Worm (Caenorhabditis elegans): ENCODE measurements around the gene gtf-2H3.

The gtf-2H3 gene

DNA sequence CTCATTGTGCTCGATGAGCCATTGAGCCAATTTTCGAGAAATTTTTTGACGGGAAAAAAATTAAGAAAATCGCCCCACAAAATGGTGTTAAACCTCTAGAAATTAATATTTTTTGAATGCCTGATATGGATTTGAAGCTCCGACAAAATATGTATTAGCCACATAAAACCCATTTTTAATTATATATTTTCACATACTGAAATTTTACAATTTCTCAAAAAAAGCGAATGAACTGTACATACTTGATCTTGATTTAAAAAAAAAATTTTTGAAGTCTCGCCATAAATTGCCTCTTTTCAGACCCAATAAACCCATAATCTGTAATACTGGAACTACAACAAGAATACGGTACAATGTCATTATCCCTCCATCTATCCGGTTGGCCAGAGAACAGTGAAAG lies 32.5 kb upstream of the gtf-2H3 start, which contains the start of gene nac-3:
TSS of gene nac-3 (plus strand) at position 301 of the 400 bp plus-strand sequence.
- TF ChIP-seq nhr-10 (tag; optimal IDR thresholded peaks at IDR 0.05) (no peak), dpl-1 (GFP tag; optimal IDR thresholded peaks at IDR 0.05) (no peak), zfp-3 (GFP tag; conservative IDR thresholded peaks at IDR 0.05) (0 out of 2 replicates have a peak, but pooled peaks have one; percentile 20)

DNA sequence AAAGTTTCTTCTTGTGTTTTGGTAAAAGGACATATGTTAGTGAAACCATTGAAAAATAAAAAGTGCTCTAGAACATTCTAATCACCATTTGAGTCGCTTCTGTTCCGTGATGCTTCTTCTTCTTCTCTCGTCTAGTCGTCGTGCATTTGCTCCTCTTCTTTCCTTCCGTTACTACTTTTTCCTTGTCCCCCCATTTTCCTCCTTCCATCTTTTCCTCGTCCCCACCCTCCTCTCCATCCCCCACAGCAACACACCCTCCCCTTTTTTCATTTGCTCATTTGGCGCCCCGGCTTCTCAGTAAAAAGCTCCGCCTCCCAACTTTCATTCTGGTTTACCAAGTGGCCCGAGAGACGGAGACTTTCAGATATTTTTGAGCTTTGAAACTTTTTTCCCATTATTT lies 31.8 kb upstream of the gtf-2H3 start:
- TF ChIP-seq aly-2 (tag; optimal IDR thresholded peaks at IDR 0.05) (no peak), nhr-11 (tag; optimal IDR thresholded peaks at IDR 0.05) (no peak), lsy-2 (tag; optimal IDR thresholded peaks at IDR 0.05) (peak; percentile 8 to 64), mdl-1 (tag; optimal IDR thresholded peaks at IDR 0.05) (peak in 1 of 2 experiments; percentile 7), hif-1 (tag; optimal IDR thresholded peaks at IDR 0.05) (peak in 1 of 2 experiments; percentile 7), spr-3 (GFP tag; optimal IDR thresholded peaks at IDR 0.05) (no peak), aha-1 (tag) (peak; percentile 11), lir-3 (tag; optimal IDR thresholded peaks at IDR 0.05) (no peak), hmg-1.1 (GFP tag; IDR thresholded peaks at IDR 0.05) (peak; percentile 50; the same call in 1 of the 2 replicates), hlh-11 (tag; optimal IDR thresholded peaks at IDR 0.05) (peak; percentile 32), set-16 (GFP tag; IDR thresholded peaks at IDR 0.05) (peak; percentile 55), lin-13 (GFP tag; optimal IDR thresholded peaks at IDR 0.05) (no peak), mep-1 (tag; optimal IDR thresholded peaks at IDR 0.05) (peak; percentile 42), egl-43 (GFP tag; IDR thresholded peaks at IDR 0.05) (peak; percentile 57; the same call in 1 of the 2 replicates), F26F4.8 (GFP tag; conservative IDR thresholded peaks at IDR 0.05) (no peak), mdt-29 (GFP tag; IDR thresholded peaks at IDR 0.05) (no peak), fkh-10 (GFP tag; optimal IDR thresholded peaks at IDR 0.05) (peak; percentile 52), ctbp-1 (GFP tag; IDR thresholded peaks at IDR 0.05) (peak; percentile 86), F49E8.2 (tag; optimal IDR thresholded peaks at IDR 0.05; ENCODE audit: borderline replicate concordance) (no peak), ama-1 (optimal IDR thresholded peaks at IDR 0.05) (peak; percentile 30), hlh-30 (tag; optimal IDR thresholded peaks at IDR 0.05; ENCODE audit: insufficient read depth) (peak; percentile 22)

DNA sequence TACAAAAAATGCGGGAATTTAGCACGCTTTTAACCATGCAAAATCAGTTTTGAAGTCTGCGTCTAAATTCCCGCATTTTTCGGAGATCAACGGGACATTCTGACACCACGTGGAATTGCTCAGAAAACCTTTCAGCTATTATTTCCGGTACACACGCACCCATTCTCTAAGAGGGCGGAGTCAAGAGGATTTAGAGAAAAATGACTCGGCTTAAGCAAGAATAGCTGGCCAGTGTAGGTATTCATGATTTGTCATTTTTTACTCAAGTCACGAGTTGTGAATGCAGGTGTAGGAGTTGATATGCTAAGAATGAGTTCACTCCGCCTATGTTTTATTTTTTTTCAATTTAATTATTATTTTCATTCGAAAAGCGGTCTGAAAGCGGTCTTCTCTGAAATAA lies 30.8 kb upstream of the gtf-2H3 start:
- TF ChIP-seq nhr-10 (tag; optimal IDR thresholded peaks at IDR 0.05), result no peak
- TF ChIP-seq vab-7 (GFP tag; IDR thresholded peaks at IDR 0.05), result no peak
- peak; percentile 36 for TF ChIP-seq hlh-30 (tag; optimal IDR thresholded peaks at IDR 0.05; ENCODE audit: insufficient read depth)
- peak; percentile 75 for TF ChIP-seq nhr-48 (tag; optimal IDR thresholded peaks at IDR 0.05)
- TF ChIP-seq lsy-2 (tag; optimal IDR thresholded peaks at IDR 0.05), result peak in 1 of 2 experiments; percentile 21
- 0 out of 2 replicates have a peak, but pooled peaks have one; percentile 26 for TF ChIP-seq ceh-20 (GFP tag; IDR thresholded peaks at IDR 0.05)
- no peak for TF ChIP-seq rbr-2 (tag; optimal IDR thresholded peaks at IDR 0.05)
- TF ChIP-seq mxl-3 (GFP tag; optimal IDR thresholded peaks at IDR 0.05), result peak; percentile 31
- no peak for TF ChIP-seq saeg-2 (GFP tag; IDR thresholded peaks at IDR 0.05)
- no peak for TF ChIP-seq lin-38 (GFP tag; IDR thresholded peaks at IDR 0.05)
- TF ChIP-seq aha-1 (tag), result peak; percentile 98

DNA sequence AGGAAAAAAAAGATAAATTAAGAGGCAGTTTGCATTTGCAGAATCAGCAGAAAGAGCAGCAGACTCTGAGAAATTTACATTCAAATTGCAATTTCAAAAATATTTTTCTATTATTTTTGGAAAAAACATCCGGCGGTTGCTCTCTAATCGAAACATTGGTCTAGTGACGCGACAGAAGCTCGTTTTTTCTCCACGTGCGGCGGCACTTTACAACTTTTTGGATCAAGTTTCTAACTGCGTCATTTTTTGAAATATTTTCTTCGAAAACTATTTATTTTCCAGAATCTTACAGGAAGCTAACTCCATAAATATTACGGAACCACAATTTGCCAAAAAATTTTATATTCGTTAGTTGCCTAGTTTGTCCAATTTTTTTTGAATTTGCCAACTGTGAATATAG lies 30.0 kb upstream of the gtf-2H3 start:
- TF ChIP-seq aha-1 (tag) (peak; percentile 94), aly-2 (tag; optimal IDR thresholded peaks at IDR 0.05) (no peak), spr-3 (GFP tag; optimal IDR thresholded peaks at IDR 0.05) (no peak)

DNA sequence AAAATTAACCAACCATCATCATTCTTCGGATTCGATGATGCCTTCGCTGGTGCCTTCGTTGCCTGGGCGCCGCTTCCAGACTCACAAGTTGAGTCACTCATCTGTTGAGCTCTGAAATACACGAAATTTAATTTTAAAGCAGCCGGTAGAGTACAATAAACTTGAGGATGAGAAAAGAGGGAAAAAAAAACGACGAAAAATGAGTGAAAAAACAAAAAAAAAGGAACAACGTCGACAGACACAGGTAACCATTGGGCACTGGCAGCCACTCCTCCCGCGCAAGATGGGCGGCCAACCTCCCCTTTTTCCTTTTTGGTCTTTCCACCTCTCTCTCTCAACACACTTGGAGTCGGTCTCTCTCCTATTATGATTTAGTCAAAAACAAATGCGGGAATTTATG lies 26.8 kb upstream of the gtf-2H3 start, which contains the start of gene K08E5.1:
TSS of gene K08E5.1 (minus strand) at position 101 of the 400 bp plus-strand sequence.
- TF ChIP-seq ceh-82 (tag; optimal IDR thresholded peaks at IDR 0.05) (no peak), nhr-10 (tag; optimal IDR thresholded peaks at IDR 0.05) (no peak), Y5F2A.4 (GFP tag; optimal IDR thresholded peaks at IDR 0.05) (no peak), ZK337.2 (GFP tag; IDR thresholded peaks at IDR 0.05) (no peak), zfp-2 (tag; optimal IDR thresholded peaks at IDR 0.05) (no peak), ceh-32 (tag; optimal IDR thresholded peaks at IDR 0.05; ENCODE audit: poor library complexity) (no peak), duxl-1 (tag; optimal IDR thresholded peaks at IDR 0.05; ENCODE audit: poor library complexity) (no peak), mxl-2 (GFP tag; conservative IDR thresholded peaks at IDR 0.05) (no peak), mep-1 (tag; optimal IDR thresholded peaks at IDR 0.05) (no peak), sdz-12 (GFP tag; optimal IDR thresholded peaks at IDR 0.05) (no peak), lin-15B (tag; optimal IDR thresholded peaks at IDR 0.05) (no peak), dpl-1 (GFP tag; optimal IDR thresholded peaks at IDR 0.05) (no peak), attf-4 (tag; optimal IDR thresholded peaks at IDR 0.05) (no peak)
